Fruit fly (Drosophila melanogaster) whole organism, embryonic: Measurements from ENCODE around the gene CAHbeta.

Experiments used
- Abd-B ChIP-seq: fragments of 200-800 bp; sonication (Bioruptor generic); optimal IDR thresholded peaks from 2 replicates; lab custom pipeline; 2018; ENCODE audit warnings: missing biosample characterization, mild to moderate bottlenecking, missing genetic modification characterization, moderate library complexity
- CG17385 ChIP-seq: fragments of 200-800 bp; sonication (Bioruptor generic); optimal IDR thresholded peaks from 3 replicates; lab custom pipeline; 2018; ENCODE audit warnings: missing biosample characterization, mild to moderate bottlenecking, missing genetic modification characterization
- fd64A ChIP-seq: fragments of 200-800 bp; sonication (Bioruptor generic); optimal IDR thresholded peaks from 3 replicates; lab custom pipeline; 2018; ENCODE audit warnings: missing biosample characterization, mild to moderate bottlenecking, missing genetic modification characterization
- h ChIP-seq: fragments of >200 bp; optimal IDR thresholded peaks from 2 replicates; lab custom pipeline; 2017
- sens ChIP-seq: fragments of 200-800 bp; sonication (Bioruptor generic); peaks from one replicate; lab custom pipeline; 2016; ENCODE audit warnings: missing biosample characterization, missing genetic modification characterization

dm6 chr3R:8984602-8985074 is 4.0 kb downstream of the CAHbeta start, which contains the start of gene CG11970:
- TF ChIP-seq h (lab: Kevin White, UChicago) (no peak), Abd-B (peak; percentile 12), CG17385 (GFP tag; lab: Kevin White, UChicago) (peak; percentile 70), fd64A (GFP tag; lab: Kevin White, UChicago) (no peak), sens (GFP tag; lab: Kevin White, UChicago) (peak; percentile 84)
